Fruit fly (Drosophila melanogaster) whole organism, adult: ENCODE measurements around the gene Wdr82.

Experiments used
- CG11617 ChIP-seq: fragments of 200-800 bp; sonication (Bioruptor generic); optimal IDR thresholded peaks from 2 replicates; lab custom pipeline; 2017; ENCODE audit warnings: mild to moderate bottlenecking, missing biosample characterization, missing genetic modification reagents, missing genetic modification characterization
- CG12768 ChIP-seq: fragments of 200-800 bp; sonication (Bioruptor generic); optimal IDR thresholded peaks from 2 replicates; lab custom pipeline; 2017; ENCODE audit warnings: missing biosample characterization, missing genetic modification characterization, mild to moderate bottlenecking, moderate library complexity, missing genetic modification reagents
- CG14711 ChIP-seq: fragments of 200-800 bp; sonication (Bioruptor generic); optimal IDR thresholded peaks from 2 replicates; lab custom pipeline; 2018; ENCODE audit warnings: missing biosample characterization, mild to moderate bottlenecking, missing genetic modification characterization, moderate library complexity
- CG1620 ChIP-seq: fragments of 200-800 bp; sonication (Bioruptor generic); optimal IDR thresholded peaks from 2 replicates; lab custom pipeline; 2016; ENCODE audit warnings: missing biosample characterization, missing genetic modification characterization
- CG33017 ChIP-seq: fragments of 200-800 bp; sonication (Bioruptor generic); optimal IDR thresholded peaks from 2 replicates; lab custom pipeline; 2018; ENCODE audit warnings: missing biosample characterization, mild to moderate bottlenecking, missing genetic modification characterization, moderate library complexity
- CG5204 ChIP-seq: fragments of 200-800 bp; sonication (Bioruptor generic); optimal IDR thresholded peaks from 2 replicates; lab custom pipeline; 2016; ENCODE audit warnings: missing biosample characterization, missing genetic modification characterization
- CG7045 ChIP-seq: fragments of 200-800 bp; sonication (Bioruptor generic); optimal IDR thresholded peaks from 2 replicates; lab custom pipeline; 2017; ENCODE audit warnings: missing biosample characterization, mild to moderate bottlenecking, missing genetic modification characterization
- CG7101 ChIP-seq: fragments of 200-800 bp; sonication (Bioruptor generic); optimal IDR thresholded peaks from 2 replicates; lab custom pipeline; 2018; ENCODE audit warnings: missing biosample characterization, mild to moderate bottlenecking, missing genetic modification characterization, moderate library complexity
- Clk ChIP-seq: fragments of 200-800 bp; sonication (Bioruptor generic); optimal IDR thresholded peaks from 2 replicates; lab custom pipeline; 2017; ENCODE audit warnings: missing biosample characterization, missing genetic modification characterization
- Crg-1 ChIP-seq: fragments of 200-800 bp; sonication (Bioruptor generic); optimal IDR thresholded peaks from 2 replicates; lab custom pipeline; 2016; ENCODE audit warnings: missing biosample characterization, missing genetic modification characterization
- Hr96 ChIP-seq: fragments of 200-800 bp; sonication (Bioruptor generic); optimal IDR thresholded peaks from 2 replicates; lab custom pipeline; 2016; ENCODE audit warnings: missing biosample characterization, missing genetic modification characterization
- Mnt ChIP-seq: fragments of 200-800 bp; sonication (Bioruptor generic); optimal IDR thresholded peaks from 2 replicates; lab custom pipeline; 2016; ENCODE audit warnings: missing biosample characterization, mild to moderate bottlenecking, missing genetic modification characterization
- bab1 ChIP-seq: fragments of 200-800 bp; sonication (Bioruptor generic); optimal IDR thresholded peaks from 3 replicates; lab custom pipeline; 2019; ENCODE audit warnings: missing biosample characterization, mild to moderate bottlenecking, missing genetic modification characterization, moderate library complexity
- cic ChIP-seq: fragments of 200-800 bp; sonication (Bioruptor generic); optimal IDR thresholded peaks from 2 replicates; lab custom pipeline; 2017; ENCODE audit warnings: missing biosample characterization, mild to moderate bottlenecking, missing genetic modification characterization, moderate library complexity
- cnc ChIP-seq, 2 experiments: fragments of >200 bp; optimal IDR thresholded peaks; 2 replicates each; lab custom pipeline; 2017
- kay ChIP-seq: fragments of 200-800 bp; sonication (Bioruptor generic); peaks from one replicate; lab custom pipeline; 2016; ENCODE audit warnings: missing biosample characterization, missing genetic modification characterization, borderline replicate concordance
- ovo ChIP-seq: fragments of 200-800 bp; sonication (Bioruptor generic); optimal IDR thresholded peaks from 2 replicates; lab custom pipeline; 2016; ENCODE audit warnings: missing biosample characterization, missing genetic modification characterization
- pad ChIP-seq: fragments of 200-800 bp; sonication (Bioruptor generic); optimal IDR thresholded peaks from 3 replicates; lab custom pipeline; 2017; ENCODE audit warnings: missing biosample characterization, missing genetic modification characterization, mild to moderate bottlenecking, moderate library complexity, missing genetic modification reagents
- tj ChIP-seq: fragments of 200-800 bp; sonication (Bioruptor generic); optimal IDR thresholded peaks from 3 replicates; lab custom pipeline; 2017; ENCODE audit warnings: missing biosample characterization, mild to moderate bottlenecking, missing genetic modification characterization, moderate library complexity
- toe ChIP-seq: fragments of 200-800 bp; sonication (Bioruptor generic); optimal IDR thresholded peaks from 2 replicates; lab custom pipeline; 2016; ENCODE audit warnings: missing biosample characterization, missing genetic modification characterization

Wdr82 gene

dm6 chr2L:8362955-8363285 is 11.3 kb upstream of the Wdr82 start:
- TF ChIP-seq CG5204 (GFP tag; lab: Kevin White, UChicago) (no peak), pad (peak; percentile 6), CG11617 (GFP tag; lab: Kevin White, UChicago) (peak; percentile 48)

dm6 chr2L:8364006-8364956 is 10.0 kb upstream of the Wdr82 start, which contains the start of the genes RpS13 and CSN8:
Gene RpS13, minus strand, starts transcription at chr2L:8364662.
Gene CSN8, plus strand, starts transcription at chr2L:8364855.
- peak; percentile 46 for TF ChIP-seq CG7101 (tag; lab: Kevin White, UChicago)
- TF ChIP-seq kay (GFP tag; lab: Kevin White, UChicago) = no peak
- peak; percentile 72 for TF ChIP-seq CG14711 (tag; lab: Kevin White, UChicago)
- TF ChIP-seq tj = no peak
- TF ChIP-seq cnc (optimal IDR thresholded peaks at IDR 0.05; lab: Kevin White, UChicago) = no peak
- TF ChIP-seq CG1620 (GFP tag; lab: Kevin White, UChicago) = peak; percentile 28
- peak; percentile 19 for TF ChIP-seq Hr96 (GFP tag; lab: Kevin White, UChicago)
- no peak for TF ChIP-seq CG5204 (GFP tag; lab: Kevin White, UChicago)
- no peak for TF ChIP-seq Crg-1 (GFP tag; lab: Kevin White, UChicago)
- TF ChIP-seq Clk (GFP tag; lab: Kevin White, UChicago) = no peak
- no peak for TF ChIP-seq ovo (GFP tag; lab: Kevin White, UChicago)
- peak; percentile 96 for TF ChIP-seq Mnt (GFP tag; lab: Kevin White, UChicago)
- TF ChIP-seq CG7045 (GFP tag; lab: Kevin White, UChicago) = no peak
- peak; percentile 51 for TF ChIP-seq bab1 (GFP tag; lab: Kevin White, UChicago)
- TF ChIP-seq CG12768 (GFP tag; lab: Kevin White, UChicago) = no peak
- peak; percentile 37 for TF ChIP-seq pad
- peak; percentile 46 for TF ChIP-seq CG11617 (GFP tag; lab: Kevin White, UChicago)
- TF ChIP-seq CG33017 (tag; lab: Kevin White, UChicago) = no peak
- peak; percentile 37 for TF ChIP-seq cic
- peak; percentile 54 for TF ChIP-seq toe (GFP tag; lab: Kevin White, UChicago)

dm6 chr2L:8365701-8366643 is 8.3 kb upstream of the Wdr82 start, which contains the start of gene Pp2A-29B:
Gene Pp2A-29B, plus strand, starts transcription at chr2L:8366038.
- TF ChIP-seq tj = peak; percentile 34
- TF ChIP-seq CG14711 (tag; lab: Kevin White, UChicago) = peak; percentile 10
- TF ChIP-seq CG33017 (tag; lab: Kevin White, UChicago) = peak; percentile 25
- no peak for TF ChIP-seq bab1 (GFP tag; lab: Kevin White, UChicago)
- peak; percentile 37 for TF ChIP-seq CG11617 (GFP tag; lab: Kevin White, UChicago)
- TF ChIP-seq CG12768 (GFP tag; lab: Kevin White, UChicago) = no peak
- peak; percentile 45 for TF ChIP-seq CG7101 (tag; lab: Kevin White, UChicago)
- peak; percentile 45 for TF ChIP-seq Mnt (GFP tag; lab: Kevin White, UChicago)
- TF ChIP-seq CG5204 (GFP tag; lab: Kevin White, UChicago) = no peak
- TF ChIP-seq CG1620 (GFP tag; lab: Kevin White, UChicago) = peak; percentile 60
- TF ChIP-seq Clk (GFP tag; lab: Kevin White, UChicago) = no peak
- peak; percentile 58 for TF ChIP-seq ovo (GFP tag; lab: Kevin White, UChicago)
- TF ChIP-seq Crg-1 (GFP tag; lab: Kevin White, UChicago) = peak; percentile 72
- no peak for TF ChIP-seq cnc (optimal IDR thresholded peaks at IDR 0.05; lab: Kevin White, UChicago)
- TF ChIP-seq cic = peak; percentile 70
- TF ChIP-seq kay (GFP tag; lab: Kevin White, UChicago) = peak; percentile 66
- peak; percentile 45 for TF ChIP-seq Hr96 (GFP tag; lab: Kevin White, UChicago)
- peak; percentile 86 for TF ChIP-seq toe (GFP tag; lab: Kevin White, UChicago)
- TF ChIP-seq pad = peak; percentile 27
- TF ChIP-seq CG7045 (GFP tag; lab: Kevin White, UChicago) = no peak

dm6 chr2L:8370364-8371326 is 3.6 kb upstream of the Wdr82 start, which contains the start of gene CG17292:
Gene CG17292, plus strand, starts transcription at chr2L:8370454.
- TF ChIP-seq cic = peak; percentile 90
- TF ChIP-seq pad = peak; percentile 52
- no peak for TF ChIP-seq cnc (optimal IDR thresholded peaks at IDR 0.05; lab: Kevin White, UChicago)
- TF ChIP-seq Clk (GFP tag; lab: Kevin White, UChicago) = peak; percentile 42
- peak; percentile 62 for TF ChIP-seq CG33017 (tag; lab: Kevin White, UChicago)
- peak; percentile 70 for TF ChIP-seq CG11617 (GFP tag; lab: Kevin White, UChicago)
- no peak for TF ChIP-seq CG7045 (GFP tag; lab: Kevin White, UChicago)
- peak; percentile 58 for TF ChIP-seq ovo (GFP tag; lab: Kevin White, UChicago)
- peak; percentile 17 for TF ChIP-seq CG14711 (tag; lab: Kevin White, UChicago)
- TF ChIP-seq Hr96 (GFP tag; lab: Kevin White, UChicago) = no peak
- peak; percentile 72 for TF ChIP-seq tj
- peak; percentile 88 for TF ChIP-seq bab1 (GFP tag; lab: Kevin White, UChicago)
- peak; percentile 81 for TF ChIP-seq Mnt (GFP tag; lab: Kevin White, UChicago)
- TF ChIP-seq CG5204 (GFP tag; lab: Kevin White, UChicago) = no peak
- TF ChIP-seq kay (GFP tag; lab: Kevin White, UChicago) = no peak
- TF ChIP-seq CG12768 (GFP tag; lab: Kevin White, UChicago) = peak; percentile 79
- TF ChIP-seq CG7101 (tag; lab: Kevin White, UChicago) = peak; percentile 65
- peak; percentile 49 for TF ChIP-seq CG1620 (GFP tag; lab: Kevin White, UChicago)
- peak; percentile 62 for TF ChIP-seq toe (GFP tag; lab: Kevin White, UChicago)
- TF ChIP-seq Crg-1 (GFP tag; lab: Kevin White, UChicago) = peak; percentile 37
